Worm (Caenorhabditis elegans): ENCODE data around the gene npr-4.

ce11 chrX:12516482-12516826, 35.0 kb downstream of the npr-4 start:
- no peak for TF ChIP-seq nhr-237 (tag; optimal IDR thresholded peaks at IDR 0.05)
- no peak for TF ChIP-seq ztf-11 (tag; optimal IDR thresholded peaks at IDR 0.05)
- no peak for TF ChIP-seq sem-2 (GFP tag; optimal IDR thresholded peaks at IDR 0.05)
- no peak for TF ChIP-seq ces-1 (GFP tag; optimal IDR thresholded peaks at IDR 0.05)
- TF ChIP-seq unc-62 (GFP tag; optimal IDR thresholded peaks at IDR 0.05): no peak
- TF ChIP-seq ceh-83 (GFP tag; optimal IDR thresholded peaks at IDR 0.05): no peak
- no peak for TF ChIP-seq mep-1 (tag; optimal IDR thresholded peaks at IDR 0.05)
